Fruit fly (Drosophila melanogaster) whole organism, pupa: Measurements from ENCODE around the gene CARPA.

ENCODE experiments used
- CG10348 ChIP-seq: fragments of 200-800 bp; sonication (Bioruptor generic); IDR thresholded peaks from 2 replicates; pipeline ENCODE4 v1.3.6; 2022; ENCODE audit warnings: missing biosample characterization, missing genetic modification characterization
- CG12605 ChIP-seq: fragments of 200-800 bp; sonication (Bioruptor generic); IDR thresholded peaks from 2 replicates; pipeline ENCODE4 v1.3.6; 2022; ENCODE audit warnings: missing biosample characterization, missing genetic modification characterization
- CG13204 ChIP-seq: fragments of 200-800 bp; sonication (Bioruptor generic); optimal IDR thresholded peaks from 2 replicates; lab custom pipeline; 2018; ENCODE audit warnings: missing biosample characterization, mild to moderate bottlenecking, missing genetic modification characterization, moderate library complexity
- CG14655 ChIP-seq: fragments of 200-800 bp; sonication (Bioruptor generic); optimal IDR thresholded peaks from 3 replicates; lab custom pipeline; 2017; ENCODE audit warnings: mild to moderate bottlenecking, missing biosample characterization, missing genetic modification reagents, missing genetic modification characterization
- CG15710 ChIP-seq: fragments of 200-800 bp; sonication (Bioruptor generic); optimal IDR thresholded peaks from 2 replicates; lab custom pipeline; 2018; ENCODE audit warnings: missing biosample characterization, mild to moderate bottlenecking, missing genetic modification characterization, moderate library complexity
- CG17806 ChIP-seq: fragments of 200-800 bp; sonication (Bioruptor generic); optimal IDR thresholded peaks from 2 replicates; lab custom pipeline; 2018; ENCODE audit warnings: missing biosample characterization, mild to moderate bottlenecking, missing genetic modification characterization, moderate library complexity
- CG32121 ChIP-seq: fragments of 200-800 bp; sonication (Bioruptor generic); IDR thresholded peaks from 2 replicates; pipeline ENCODE4 v1.3.6; 2022; ENCODE audit warnings: missing biosample characterization, missing genetic modification characterization
- CG34367 ChIP-seq: fragments of 200-800 bp; sonication (Bioruptor generic); optimal IDR thresholded peaks from 2 replicates; lab custom pipeline; 2018; ENCODE audit warnings: missing biosample characterization, mild to moderate bottlenecking, missing genetic modification characterization
- CG4496 ChIP-seq: fragments of 200-800 bp; sonication (Bioruptor generic); IDR thresholded peaks from 3 replicates; pipeline ENCODE4 v1.3.6; 2022; ENCODE audit warnings: missing biosample characterization, missing genetic modification characterization
- CG8159 ChIP-seq: fragments of 200-800 bp; sonication (Bioruptor generic); optimal IDR thresholded peaks from 3 replicates; lab custom pipeline; 2018; ENCODE audit warnings: missing biosample characterization, mild to moderate bottlenecking, missing genetic modification characterization, moderate library complexity
- CG8301 ChIP-seq: fragments of 200-800 bp; sonication (Bioruptor generic); optimal IDR thresholded peaks from 2 replicates; lab custom pipeline; 2018; ENCODE audit warnings: missing biosample characterization, mild to moderate bottlenecking, missing genetic modification characterization
- CG9948 ChIP-seq: fragments of 200-800 bp; sonication (Bioruptor generic); optimal IDR thresholded peaks from 2 replicates; lab custom pipeline; 2018; ENCODE audit warnings: missing biosample characterization, mild to moderate bottlenecking, missing genetic modification characterization, moderate library complexity
- D1 ChIP-seq: fragments of 200-800 bp; sonication (Bioruptor generic); optimal IDR thresholded peaks from 2 replicates; lab custom pipeline; 2018; ENCODE audit warnings: missing biosample characterization, mild to moderate bottlenecking, missing genetic modification characterization, moderate library complexity
- EcR ChIP-seq: fragments of 200-800 bp; sonication (Bioruptor generic); optimal IDR thresholded peaks from 3 replicates; lab custom pipeline; 2019; ENCODE audit warnings: missing biosample characterization, missing genetic modification characterization, mild to moderate bottlenecking, moderate library complexity, missing genetic modification reagents
- Ets98B ChIP-seq: fragments of 200-800 bp; sonication (Bioruptor generic); IDR thresholded peaks from 2 replicates; pipeline ENCODE4 v1.3.6; 2022; ENCODE audit warnings: missing biosample characterization, missing genetic modification characterization
- Pif1A ChIP-seq: fragments of 200-800 bp; sonication (Bioruptor generic); optimal IDR thresholded peaks from 3 replicates; lab custom pipeline; 2016; ENCODE audit warnings: missing biosample characterization, missing genetic modification characterization
- Pif1B ChIP-seq: fragments of 200-800 bp; sonication (Bioruptor generic); optimal IDR thresholded peaks from 3 replicates; lab custom pipeline; 2016; ENCODE audit warnings: missing biosample characterization, missing genetic modification characterization
- Snoo ChIP-seq: fragments of 200-800 bp; sonication (Bioruptor generic); optimal IDR thresholded peaks from 3 replicates; lab custom pipeline; 2017; ENCODE audit warnings: missing biosample characterization, mild to moderate bottlenecking, missing genetic modification characterization, inconsistent platforms
- fd96Ca ChIP-seq: fragments of 200-800 bp; sonication (Bioruptor generic); IDR thresholded peaks from 3 replicates; pipeline ENCODE4 v1.3.6; 2022; ENCODE audit warnings: missing biosample characterization, missing genetic modification characterization
- gl ChIP-seq: fragments of 200-800 bp; sonication (Bioruptor generic); optimal IDR thresholded peaks from 2 replicates; lab custom pipeline; 2018; ENCODE audit warnings: missing biosample characterization, mild to moderate bottlenecking, missing genetic modification characterization
- rn ChIP-seq: fragments of 200-800 bp; sonication (Bioruptor generic); IDR thresholded peaks from 2 replicates; pipeline ENCODE4 v1.3.6; 2022; ENCODE audit warnings: missing biosample characterization, missing genetic modification characterization

CARPA gene

DNA sequence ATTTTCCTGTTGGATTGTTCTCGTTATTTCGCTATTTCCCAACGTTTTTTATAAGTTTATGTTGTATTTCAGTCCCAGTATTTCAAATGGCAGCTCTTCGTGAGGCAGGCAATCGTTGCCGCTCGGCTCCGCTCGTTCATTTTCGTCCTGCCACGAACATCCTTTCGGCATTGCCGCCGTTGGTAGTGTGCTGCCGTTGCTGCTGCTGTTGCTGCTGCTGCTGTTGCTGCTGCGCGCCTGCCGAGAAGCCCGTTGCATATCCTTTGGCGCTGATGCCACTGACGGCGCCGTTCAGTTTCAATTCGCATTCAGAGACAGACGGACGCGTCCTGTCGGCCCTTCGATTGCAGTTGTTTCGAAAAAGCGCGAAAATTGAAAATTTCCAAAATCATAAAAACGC, at the start of gene CARPA:
Gene CARPA, plus strand, starts transcription at position 301 of the 400 bp plus-strand sequence.
- no peak for TF ChIP-seq CG32121
- no peak for TF ChIP-seq Pif1A (GFP tag; lab: Kevin White, UChicago)
- TF ChIP-seq gl (tag; lab: Kevin White, UChicago) = no peak
- TF ChIP-seq D1 = no peak
- TF ChIP-seq CG13204 (GFP tag; lab: Kevin White, UChicago) = no peak
- no peak for TF ChIP-seq CG8159 (tag; lab: Kevin White, UChicago)
- no peak for TF ChIP-seq CG14655 (GFP tag; lab: Kevin White, UChicago)
- TF ChIP-seq fd96Ca (GFP tag; lab: Robert Waterston, UW) = no peak
- no peak for TF ChIP-seq CG15710
- TF ChIP-seq CG10348 (GFP tag; lab: Robert Waterston, UW) = no peak
- TF ChIP-seq Snoo (tag; lab: Kevin White, UChicago) = no peak
- TF ChIP-seq CG8301 (tag; lab: Kevin White, UChicago) = no peak

dm6 chrX:7777905-7778304, 48.1 kb upstream of the CARPA start, which contains the start of gene CG32718:
Gene CG32718, plus strand, starts transcription at chrX:7778205.
- TF ChIP-seq CG10348 (GFP tag; lab: Robert Waterston, UW) = no peak
- TF ChIP-seq D1 = no peak
- no peak for TF ChIP-seq CG9948 (tag; lab: Kevin White, UChicago)
- TF ChIP-seq CG17806 (tag; lab: Kevin White, UChicago) = no peak
- no peak for TF ChIP-seq CG4496
- TF ChIP-seq Pif1B (GFP tag; lab: Kevin White, UChicago) = no peak

DNA sequence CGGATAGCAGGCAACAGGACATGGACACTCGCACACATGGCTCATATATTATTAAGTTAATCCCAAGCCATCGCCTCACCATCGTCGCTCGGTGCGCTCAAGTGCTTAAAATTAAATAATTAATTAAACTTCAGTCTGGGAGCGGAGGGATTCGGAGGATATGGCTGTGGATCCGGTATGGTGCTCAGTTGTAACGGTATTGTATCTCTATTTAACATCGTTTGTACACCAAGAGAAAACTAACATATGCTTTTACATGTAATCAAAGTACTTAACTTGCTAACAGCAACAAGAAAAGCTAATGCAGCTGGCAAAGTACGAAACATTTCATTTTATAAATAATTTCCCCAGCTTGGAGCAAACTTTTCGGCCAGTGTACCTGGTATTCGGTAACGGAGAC, 34.9 kb upstream of the CARPA start:
- TF ChIP-seq Pif1B (GFP tag; lab: Kevin White, UChicago) (no peak), CG4496 (no peak), CG17806 (tag; lab: Kevin White, UChicago) (no peak), CG8301 (tag; lab: Kevin White, UChicago) (no peak), CG14655 (GFP tag; lab: Kevin White, UChicago) (no peak), gl (tag; lab: Kevin White, UChicago) (no peak), CG8159 (tag; lab: Kevin White, UChicago) (no peak)

- no peak for TF ChIP-seq CG12605
- no peak for TF ChIP-seq fd96Ca (GFP tag; lab: Robert Waterston, UW)
- peak; percentile 24 for TF ChIP-seq CG8159 (tag; lab: Kevin White, UChicago)
- no peak for TF ChIP-seq D1
- TF ChIP-seq CG17806 (tag; lab: Kevin White, UChicago) = peak; percentile 19
- TF ChIP-seq Snoo (tag; lab: Kevin White, UChicago) = no peak
- TF ChIP-seq Pif1B (GFP tag; lab: Kevin White, UChicago) = no peak
- TF ChIP-seq CG32121 = no peak
- no peak for TF ChIP-seq CG4496
- TF ChIP-seq, all 21 proteins: peak for 2
These were observed 24.9 kb upstream of the CARPA start for dm6 chrX:7801085-7801484.

- no peak for TF ChIP-seq CG8301 (tag; lab: Kevin White, UChicago)
- TF ChIP-seq Pif1A (GFP tag; lab: Kevin White, UChicago) = no peak
- no peak for TF ChIP-seq CG10348 (GFP tag; lab: Robert Waterston, UW)
- no peak for TF ChIP-seq CG13204 (GFP tag; lab: Kevin White, UChicago)
- TF ChIP-seq CG15710 = no peak
- no peak for TF ChIP-seq CG8159 (tag; lab: Kevin White, UChicago)
- TF ChIP-seq CG12605 = no peak
- no peak for TF ChIP-seq CG9948 (tag; lab: Kevin White, UChicago)
- no peak for TF ChIP-seq rn (GFP tag; lab: Robert Waterston, UW)
- TF ChIP-seq EcR (GFP tag; lab: Kevin White, UChicago) = no peak
- no peak for TF ChIP-seq Snoo (tag; lab: Kevin White, UChicago)
- no peak for TF ChIP-seq CG34367 (tag; lab: Kevin White, UChicago)
- TF ChIP-seq D1 = no peak
- no peak for TF ChIP-seq fd96Ca (GFP tag; lab: Robert Waterston, UW)
- TF ChIP-seq CG14655 (GFP tag; lab: Kevin White, UChicago) = no peak
- TF ChIP-seq Pif1B (GFP tag; lab: Kevin White, UChicago) = no peak
These were observed 3.1 kb upstream of the CARPA start for dm6 chrX:7822910-7823309.

DNA sequence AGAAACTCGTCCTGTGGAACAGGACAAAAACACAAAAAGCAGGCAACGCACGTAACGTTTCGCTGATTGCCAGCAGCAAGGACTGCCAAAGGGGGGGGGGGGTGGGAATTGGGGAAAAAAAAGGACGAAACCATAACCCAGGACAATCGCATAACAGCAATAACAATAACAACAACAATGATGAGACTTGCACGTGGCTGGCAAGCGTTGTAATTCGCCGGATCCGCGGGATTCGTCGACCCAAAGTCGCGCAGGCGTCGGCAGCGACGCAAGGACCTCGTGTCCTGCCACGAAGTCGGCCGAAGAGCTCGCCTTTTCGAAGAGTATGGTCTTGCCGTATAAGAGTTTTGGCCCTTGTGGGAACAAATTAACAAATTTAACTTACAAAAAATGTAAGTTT, 687 bp upstream of the CARPA start:
- no peak for TF ChIP-seq Pif1B (GFP tag; lab: Kevin White, UChicago)
- TF ChIP-seq CG10348 (GFP tag; lab: Robert Waterston, UW) = no peak
- no peak for TF ChIP-seq D1
- no peak for TF ChIP-seq fd96Ca (GFP tag; lab: Robert Waterston, UW)
- no peak for TF ChIP-seq CG15710
- no peak for TF ChIP-seq CG34367 (tag; lab: Kevin White, UChicago)
- no peak for TF ChIP-seq gl (tag; lab: Kevin White, UChicago)
- TF ChIP-seq CG12605 = no peak
- no peak for TF ChIP-seq rn (GFP tag; lab: Robert Waterston, UW)
- TF ChIP-seq CG8301 (tag; lab: Kevin White, UChicago) = no peak
- no peak for TF ChIP-seq CG8159 (tag; lab: Kevin White, UChicago)

DNA sequence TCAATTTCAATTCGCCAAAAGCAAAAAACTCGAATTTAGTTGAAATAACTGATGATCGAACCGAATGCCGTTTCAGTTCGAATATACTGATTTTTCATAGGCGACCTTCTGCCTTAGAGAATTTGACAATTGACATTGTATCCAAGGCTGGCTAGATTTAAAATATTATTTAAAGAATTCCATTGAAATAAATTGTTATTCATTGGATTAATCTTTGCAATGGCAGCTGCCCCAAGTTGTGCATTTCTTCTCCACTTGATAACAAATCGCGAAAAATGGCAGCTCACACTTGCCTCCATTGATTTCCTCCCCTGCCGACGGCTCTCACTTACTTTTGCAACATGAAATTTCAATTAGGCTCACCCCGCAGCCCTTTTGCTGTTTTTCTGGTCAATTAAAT, 28.1 kb downstream of the CARPA start, which contains the start of gene CG10920:
Gene CG10920, minus strand, starts transcription at position 101 of the 400 bp plus-strand sequence.
- TF ChIP-seq CG8159 (tag; lab: Kevin White, UChicago) = no peak
- TF ChIP-seq Pif1B (GFP tag; lab: Kevin White, UChicago) = no peak
- TF ChIP-seq CG9948 (tag; lab: Kevin White, UChicago) = no peak
- TF ChIP-seq CG4496 = no peak
- no peak for TF ChIP-seq Ets98B (GFP tag; lab: Robert Waterston, UW)
- TF ChIP-seq CG10348 (GFP tag; lab: Robert Waterston, UW) = no peak
